Fruit fly (Drosophila melanogaster) whole organism, embryonic: ENCODE data around the gene Wdr59.

Experiments
- Adf1 ChIP-seq: fragments of 200-800 bp; sonication (Bioruptor generic); IDR thresholded peaks from 2 replicates; pipeline ENCODE4 v1.3.6; 2022; ENCODE audit warnings: missing biosample characterization, missing genetic modification characterization
- Atf6 ChIP-seq: fragments of 200-800 bp; sonication (Bioruptor generic); IDR thresholded peaks from 2 replicates; pipeline ENCODE4 v1.3.6; 2022; ENCODE audit warnings: missing biosample characterization, missing genetic modification characterization
- Bgb ChIP-seq: fragments of 200-800 bp; sonication (Bioruptor generic); IDR thresholded peaks from 2 replicates; pipeline ENCODE4 v1.3.6; 2022; ENCODE audit warnings: missing biosample characterization, missing genetic modification characterization; ENCODE audit not compliant: partially characterized antibody
- CG12659 ChIP-seq: fragments of 200-800 bp; sonication (Bioruptor generic); optimal IDR thresholded peaks from 3 replicates; lab custom pipeline; 2017; ENCODE audit warnings: mild to moderate bottlenecking, missing biosample characterization, missing genetic modification reagents, missing genetic modification characterization
- CG13287 ChIP-seq: fragments of 200-800 bp; sonication (Bioruptor generic); IDR thresholded peaks from 2 replicates; pipeline ENCODE4 v1.3.6; 2022; ENCODE audit warnings: missing biosample characterization, missing genetic modification characterization; ENCODE audit not compliant: partially characterized antibody
- CG13296 ChIP-seq: fragments of 200-800 bp; sonication (Bioruptor generic); optimal IDR thresholded peaks from 3 replicates; lab custom pipeline; 2018; ENCODE audit warnings: missing biosample characterization, mild to moderate bottlenecking, missing genetic modification characterization
- CG13624 ChIP-seq: fragments of 200-800 bp; sonication (Bioruptor generic); optimal IDR thresholded peaks from 2 replicates; lab custom pipeline; 2016; ENCODE audit warnings: missing biosample characterization, missing genetic modification characterization
- CG14710 ChIP-seq: fragments of 200-800 bp; sonication (Bioruptor generic); optimal IDR thresholded peaks from 3 replicates; lab custom pipeline; 2019; ENCODE audit warnings: missing biosample characterization, mild to moderate bottlenecking, missing genetic modification characterization, moderate library complexity
- CG16779 ChIP-seq: fragments of 200-800 bp; sonication (Bioruptor generic); IDR thresholded peaks from 2 replicates; pipeline ENCODE4 v1.3.6; 2022; ENCODE audit warnings: missing biosample characterization, missing genetic modification characterization
- CG17359 ChIP-seq: fragments of 200-800 bp; sonication (Bioruptor generic); optimal IDR thresholded peaks from 3 replicates; lab custom pipeline; 2018; ENCODE audit warnings: missing biosample characterization, mild to moderate bottlenecking, missing genetic modification characterization, moderate library complexity
- CG30020 ChIP-seq: fragments of 200-800 bp; optimal IDR thresholded peaks from 2 replicates; lab custom pipeline; 2019; ENCODE audit warnings: missing biosample characterization, mild to moderate bottlenecking, missing genetic modification characterization, moderate library complexity
- CG32772 ChIP-seq: fragments of 200-800 bp; sonication (Bioruptor generic); IDR thresholded peaks from 2 replicates; pipeline ENCODE4 v1.3.6; 2022; ENCODE audit warnings: missing biosample characterization, missing genetic modification characterization
- CG34376 ChIP-seq: fragments of 200-800 bp; sonication (Bioruptor generic); optimal IDR thresholded peaks from 2 replicates; lab custom pipeline; 2018; ENCODE audit warnings: missing biosample characterization, mild to moderate bottlenecking, missing genetic modification characterization
- CG34422 ChIP-seq: fragments of 200-800 bp; sonication (Bioruptor generic); IDR thresholded peaks from 3 replicates; pipeline ENCODE4 v1.3.6; 2022; ENCODE audit warnings: missing biosample characterization, missing genetic modification characterization
- CG4424 ChIP-seq: fragments of 200-800 bp; sonication (Bioruptor generic); optimal IDR thresholded peaks from 3 replicates; lab custom pipeline; 2016; ENCODE audit warnings: missing biosample characterization, missing genetic modification characterization
- CG6791 ChIP-seq: fragments of 200-800 bp; sonication (Bioruptor generic); IDR thresholded peaks from 3 replicates; pipeline ENCODE4 v1.3.6; 2022; ENCODE audit warnings: missing biosample characterization, missing genetic modification characterization; ENCODE audit not compliant: partially characterized antibody
- CG7928 ChIP-seq: fragments of 200-800 bp; sonication (Bioruptor generic); optimal IDR thresholded peaks from 2 replicates; lab custom pipeline; 2017; ENCODE audit warnings: missing biosample characterization, mild to moderate bottlenecking, missing genetic modification characterization
- Dp ChIP-seq: fragments of 200-800 bp; sonication (Bioruptor generic); optimal IDR thresholded peaks from 2 replicates; lab custom pipeline; 2018; ENCODE audit warnings: missing biosample characterization, mild to moderate bottlenecking, missing genetic modification characterization, moderate library complexity
- Dref ChIP-seq: fragments of 200-800 bp; sonication (Bioruptor generic); IDR thresholded peaks from 2 replicates; pipeline ENCODE4 v1.3.6; 2022; ENCODE audit warnings: missing biosample characterization, missing genetic modification characterization
- E2f2 ChIP-seq: fragments of 200-800 bp; sonication (Bioruptor generic); IDR thresholded peaks from 2 replicates; pipeline ENCODE4 v1.3.6; 2022; ENCODE audit warnings: missing biosample characterization, missing genetic modification characterization
- Ets97D ChIP-seq: fragments of 200-800 bp; sonication (Bioruptor generic); optimal IDR thresholded peaks from 3 replicates; lab custom pipeline; 2016; ENCODE audit warnings: missing biosample characterization, missing genetic modification characterization
- HmgD ChIP-seq: fragments of 200-800 bp; sonication (Bioruptor generic); optimal IDR thresholded peaks from 3 replicates; lab custom pipeline; 2016; ENCODE audit warnings: missing biosample characterization, missing genetic modification characterization
- HmgZ ChIP-seq: fragments of 200-800 bp; sonication (Bioruptor generic); optimal IDR thresholded peaks from 2 replicates; lab custom pipeline; 2018; ENCODE audit warnings: missing biosample characterization, mild to moderate bottlenecking, missing genetic modification characterization
- Med ChIP-seq: fragments of 200-800 bp; sonication (Bioruptor generic); peaks from one replicate; lab custom pipeline; 2016; ENCODE audit warnings: missing biosample characterization, missing genetic modification characterization, mild to moderate bottlenecking, inconsistent platforms, moderate library complexity
- Myb ChIP-seq: fragments of 200-800 bp; sonication (Bioruptor generic); optimal IDR thresholded peaks from 2 replicates; lab custom pipeline; 2016; ENCODE audit warnings: missing biosample characterization, missing genetic modification characterization
- NFAT ChIP-seq: fragments of 200-800 bp; sonication (Bioruptor generic); IDR thresholded peaks from 2 replicates; pipeline ENCODE4 v1.3.6; 2022; ENCODE audit warnings: missing biosample characterization, missing genetic modification characterization
- Opbp ChIP-seq: fragments of 200-800 bp; sonication (Bioruptor generic); IDR thresholded peaks from 3 replicates; pipeline ENCODE4 v1.3.6; 2022; ENCODE audit warnings: missing biosample characterization, missing genetic modification characterization; ENCODE audit not compliant: partially characterized antibody
- Rfx ChIP-seq: fragments of 200-800 bp; sonication (Bioruptor generic); IDR thresholded peaks from 2 replicates; pipeline ENCODE4 v1.3.6; 2022; ENCODE audit warnings: missing biosample characterization, missing genetic modification characterization
- Scr ChIP-seq: fragments of 200-800 bp; sonication (Bioruptor generic); IDR thresholded peaks from 2 replicates; pipeline ENCODE4 v1.3.6; 2022; ENCODE audit warnings: missing biosample characterization, missing genetic modification characterization; ENCODE audit not compliant: partially characterized antibody
- Sry-δ ChIP-seq: fragments of 200-800 bp; sonication (Bioruptor generic); optimal IDR thresholded peaks from 2 replicates; lab custom pipeline; 2016; ENCODE audit warnings: missing biosample characterization, missing genetic modification characterization
- Xrp1 ChIP-seq: fragments of 200-800 bp; sonication (Bioruptor generic); IDR thresholded peaks from 2 replicates; pipeline ENCODE4 v1.3.6; 2022; ENCODE audit warnings: missing biosample characterization, missing genetic modification characterization
- ara ChIP-seq: fragments of 200-800 bp; sonication (Bioruptor generic); IDR thresholded peaks from 2 replicates; pipeline ENCODE4 v1.3.6; 2022; ENCODE audit warnings: missing biosample characterization, missing genetic modification characterization
- bbx ChIP-seq: fragments of 200-800 bp; sonication (Bioruptor generic); IDR thresholded peaks from 2 replicates; pipeline ENCODE4 v1.3.6; 2022; ENCODE audit warnings: missing biosample characterization, missing genetic modification characterization; ENCODE audit not compliant: partially characterized antibody
- crp ChIP-seq, 2 experiments: fragments of 200-800 bp; sonication (Bioruptor generic); optimal IDR thresholded peaks; 2 replicates in 1 of 2; 3 replicates in 1 of 2; lab custom pipeline; 2017; ENCODE audit warnings: missing biosample characterization in 2 of 2, missing genetic modification characterization in 2 of 2, mild to moderate bottlenecking in 1 of 2, moderate library complexity in 1 of 2
- dan ChIP-seq: fragments of 200-800 bp; sonication (Bioruptor generic); IDR thresholded peaks from 2 replicates; pipeline ENCODE4 v1.3.6; 2022; ENCODE audit warnings: missing biosample characterization, missing genetic modification characterization
- dimm ChIP-seq: fragments of 200-800 bp; sonication (Bioruptor generic); IDR thresholded peaks from 2 replicates; pipeline ENCODE4 v1.3.6; 2022; ENCODE audit warnings: missing biosample characterization, missing genetic modification characterization
- ftz-f1 ChIP-seq: fragments of 200-800 bp; sonication (Bioruptor generic); optimal IDR thresholded peaks from 2 replicates; lab custom pipeline; 2016; ENCODE audit warnings: missing biosample characterization, missing genetic modification characterization
- inv ChIP-seq: fragments of 200-800 bp; sonication (Bioruptor generic); IDR thresholded peaks from 2 replicates; pipeline ENCODE4 v1.3.6; 2022; ENCODE audit warnings: missing biosample characterization, missing genetic modification characterization; ENCODE audit not compliant: partially characterized antibody
- knrl ChIP-seq: fragments of 200-800 bp; sonication (Bioruptor generic); IDR thresholded peaks from 3 replicates; pipeline ENCODE4 v1.3.6; 2022; ENCODE audit warnings: missing biosample characterization, missing genetic modification characterization; ENCODE audit not compliant: partially characterized antibody
- pfk ChIP-seq: fragments of 200-800 bp; sonication (Bioruptor generic); optimal IDR thresholded peaks from 2 replicates; lab custom pipeline; 2018; ENCODE audit warnings: missing biosample characterization, mild to moderate bottlenecking, missing genetic modification characterization, moderate library complexity
- phol ChIP-seq: fragments of 200-800 bp; sonication (Bioruptor generic); optimal IDR thresholded peaks from 3 replicates; lab custom pipeline; 2018; ENCODE audit warnings: missing biosample characterization, mild to moderate bottlenecking, missing genetic modification characterization, moderate library complexity
- prd ChIP-seq, 3 experiments: fragments of >200 bp in 2 of 3; fragments of 200-800 bp in 1 of 3; sonication (Bioruptor generic) in 1 of 3; optimal IDR thresholded peaks in 2 of 3; IDR thresholded peaks in 1 of 3; 2 replicates in 2 of 3; 3 replicates in 1 of 3; pipeline versions ENCODE4 v1.3.6 to Lab custom; 2017 to 2022; ENCODE audit warnings: missing biosample characterization in 1 of 3, missing genetic modification characterization in 1 of 3
- pzg ChIP-seq: fragments of 200-800 bp; sonication (Bioruptor generic); optimal IDR thresholded peaks from 3 replicates; lab custom pipeline; 2018; ENCODE audit warnings: missing biosample characterization, mild to moderate bottlenecking, missing genetic modification characterization, moderate library complexity
- ro ChIP-seq: fragments of 200-800 bp; sonication (Bioruptor generic); IDR thresholded peaks from 2 replicates; pipeline ENCODE4 v1.3.6; 2022; ENCODE audit warnings: missing biosample characterization, missing genetic modification characterization
- sqz ChIP-seq: fragments of 200-800 bp; sonication (Bioruptor generic); optimal IDR thresholded peaks from 3 replicates; lab custom pipeline; 2018; ENCODE audit warnings: missing biosample characterization, mild to moderate bottlenecking, missing genetic modification characterization
- tx ChIP-seq: fragments of 200-800 bp; sonication (Bioruptor generic); optimal IDR thresholded peaks from 2 replicates; lab custom pipeline; 2016; ENCODE audit warnings: missing biosample characterization, missing genetic modification characterization
- vnd ChIP-seq: fragments of 200-800 bp; sonication (Bioruptor generic); IDR thresholded peaks from 3 replicates; pipeline ENCODE4 v1.3.6; 2022; ENCODE audit warnings: missing biosample characterization, missing genetic modification characterization; ENCODE audit not compliant: partially characterized antibody
- zfh2 ChIP-seq: fragments of 200-800 bp; sonication (Bioruptor generic); optimal IDR thresholded peaks from 2 replicates; lab custom pipeline; 2016; ENCODE audit warnings: missing biosample characterization, missing genetic modification characterization

Gene Wdr59

dm6 chr2L:11100516-11101061 is 9.3 kb downstream of the Wdr59 start, which contains the start of gene Ge-1:
TSS of gene Ge-1 (minus strand) at chr2L:11100888.
- no peak for TF ChIP-seq ara (GFP tag; lab: Robert Waterston, UW)
- peak; percentile 15; the same call in 1 of the 2 replicates for TF ChIP-seq Adf1 (GFP tag; lab: Robert Waterston, UW)
- peak; percentile 53; the same call in 1 of the 2 replicates for TF ChIP-seq bbx (GFP tag; lab: Robert Waterston, UW)
- peak; percentile 30 for TF ChIP-seq pfk (GFP tag; lab: Kevin White, UChicago)
- TF ChIP-seq NFAT (GFP tag; lab: Robert Waterston, UW), result 0 out of 2 replicates have a peak, but pooled peaks have one; percentile 28
- TF ChIP-seq CG34422 (GFP tag; lab: Robert Waterston, UW), result peak; percentile 84; the same call in 2 of the 3 replicates
- TF ChIP-seq tx (GFP tag; lab: Kevin White, UChicago), result no peak
- peak; percentile 40 for TF ChIP-seq CG17359 (tag; lab: Kevin White, UChicago)
- TF ChIP-seq vnd, result peak; percentile 43; the same call in 1 of the 3 replicates
- 0 out of 2 replicates have a peak, but pooled peaks have one; percentile 20 for TF ChIP-seq inv
- TF ChIP-seq dimm (GFP tag; lab: Robert Waterston, UW), result no peak
- peak; percentile 38 for TF ChIP-seq HmgZ (tag; lab: Kevin White, UChicago)
- TF ChIP-seq CG16779 (GFP tag; lab: Robert Waterston, UW), result no peak
- peak; percentile 60 for TF ChIP-seq Scr
- TF ChIP-seq Sry-δ (GFP tag; lab: Kevin White, UChicago), result peak; percentile 90
- TF ChIP-seq prd (optimal IDR thresholded peaks at IDR 0.05; lab: Kevin White, UChicago), result no peak
- TF ChIP-seq prd (GFP tag; IDR thresholded peaks at IDR 0.05; lab: Robert Waterston, UW), result peak; percentile 24; the same call in 1 of the 3 replicates
- peak; percentile 76 for TF ChIP-seq Med (GFP tag; lab: Kevin White, UChicago)
- TF ChIP-seq dan, result no peak
- TF ChIP-seq HmgD, result no peak
- peak; percentile 57 for TF ChIP-seq Bgb
- no peak for TF ChIP-seq CG34376 (GFP tag; lab: Kevin White, UChicago)
- TF ChIP-seq Ets97D (GFP tag; lab: Kevin White, UChicago), result peak; percentile 26
- peak; percentile 31 for TF ChIP-seq CG13624 (GFP tag; lab: Kevin White, UChicago)
- peak; percentile 87 for TF ChIP-seq Dref (GFP tag; lab: Robert Waterston, UW)
- peak; percentile 80 for TF ChIP-seq sqz
- TF ChIP-seq CG13287 (GFP tag; lab: Robert Waterston, UW), result peak; percentile 69
- peak; percentile 3 for TF ChIP-seq ftz-f1 (GFP tag; lab: Kevin White, UChicago)
- TF ChIP-seq CG14710 (tag; lab: Kevin White, UChicago), result peak; percentile 34
- TF ChIP-seq CG30020 (tag; lab: Kevin White, UChicago), result peak; percentile 46
- peak; percentile 95 for TF ChIP-seq CG7928 (GFP tag; lab: Kevin White, UChicago)
- 0 out of 3 replicates have a peak, but pooled peaks have one; percentile 31 for TF ChIP-seq knrl
- peak; percentile 18 for TF ChIP-seq CG12659
- TF ChIP-seq phol, result peak; percentile 5
- TF ChIP-seq Opbp (GFP tag; lab: Robert Waterston, UW), result peak; percentile 53; the same call in 2 of the 3 replicates
- peak; percentile 60 for TF ChIP-seq Dp (GFP tag; lab: Kevin White, UChicago)
- no peak for TF ChIP-seq ro (GFP tag; lab: Robert Waterston, UW)
- TF ChIP-seq E2f2 (GFP tag; lab: Robert Waterston, UW), result peak; percentile 74
- TF ChIP-seq CG6791 (GFP tag; lab: Robert Waterston, UW), result peak; percentile 48; the same call in 1 of the 3 replicates
- TF ChIP-seq Rfx (GFP tag; lab: Robert Waterston, UW), result peak; percentile 49; the same call in 1 of the 2 replicates
- TF ChIP-seq Xrp1, result peak; percentile 38; the same call in 1 of the 2 replicates
- no peak for TF ChIP-seq zfh2 (GFP tag; lab: Kevin White, UChicago)
- TF ChIP-seq CG32772 (GFP tag; lab: Robert Waterston, UW), result peak; percentile 79
- TF ChIP-seq pzg, result peak; percentile 53
- TF ChIP-seq CG4424 (GFP tag; lab: Kevin White, UChicago), result peak; percentile 19
- no peak for TF ChIP-seq CG13296 (GFP tag; lab: Kevin White, UChicago)
- TF ChIP-seq Atf6 (GFP tag; lab: Robert Waterston, UW), result 0 out of 2 replicates have a peak, but pooled peaks have one; percentile 9
- TF ChIP-seq crp (GFP tag; optimal IDR thresholded peaks at IDR 0.05; lab: Kevin White, UChicago), result peak in 1 of 2 experiments; percentile 4
- TF ChIP-seq Myb, result peak; percentile 98
